Worm (Caenorhabditis elegans): Measurements from ENCODE around the gene C07E3.8.

ce11 chrII:10389776-10390175 lies 37.7 kb downstream of the C07E3.8 start:
- TF ChIP-seq B0035.1 (tag; optimal IDR thresholded peaks at IDR 0.05) (no peak), snpc-4 (GFP tag; optimal IDR thresholded peaks at IDR 0.05) (no peak), snpc-4 (tag; optimal IDR thresholded peaks at IDR 0.05) (peak in 1 of 4 experiments; percentile 20), efl-1 (GFP tag; optimal IDR thresholded peaks at IDR 0.05) (no peak), rec-8 (tag; optimal IDR thresholded peaks at IDR 0.05) (no peak), repo-1 (tag; optimal IDR thresholded peaks at IDR 0.05) (no peak), ceh-79 (tag; optimal IDR thresholded peaks at IDR 0.05) (no peak), ZK185.1 (tag; optimal IDR thresholded peaks at IDR 0.05; ENCODE audit: poor library complexity, severe bottlenecking) (no peak), F37B4.10 (GFP tag; IDR thresholded peaks at IDR 0.05) (no peak), C17E4.6 (GFP tag; IDR thresholded peaks at IDR 0.05) (no peak), madf-3 (GFP tag; IDR thresholded peaks at IDR 0.05) (no peak), ets-4 (GFP tag; optimal IDR thresholded peaks at IDR 0.05) (peak; percentile 57)

Measured in whole organism, young adult.